Worm (Caenorhabditis elegans): Measurements from ENCODE around the gene T25B9.2.
"Not testable (repeated sequence)": the region's sequence is repeated elsewhere in the genome, so short reads cannot be mapped to it uniquely, and the experiment has no call there.

Gene T25B9.2

DNA sequence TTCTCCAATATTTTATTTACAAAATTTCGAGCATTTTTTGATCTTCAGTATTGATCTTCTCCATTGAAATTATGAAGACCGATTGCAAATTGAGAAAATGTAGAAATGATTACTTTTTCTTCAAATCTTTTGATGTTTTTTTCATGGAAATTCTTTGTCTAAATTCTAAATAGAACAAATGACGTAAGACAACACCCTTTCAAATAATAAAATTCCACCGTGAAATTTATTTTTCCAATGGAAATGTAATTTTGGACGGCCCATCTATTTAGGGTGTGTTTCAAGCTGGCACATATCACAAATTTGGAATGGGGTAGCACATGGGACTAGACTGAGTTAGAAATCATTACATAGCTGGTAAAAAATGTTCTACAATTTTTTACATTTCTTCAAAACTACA is at the start of gene T25B9.2:
TSS of gene T25B9.2 (minus strand) at position 101 of the 400 bp plus-strand sequence.
- TF ChIP-seq ref-1 (GFP tag; conservative IDR thresholded peaks at IDR 0.05); tab-1 (GFP tag; IDR thresholded peaks at IDR 0.05); ztf-23 (GFP tag; IDR thresholded peaks at IDR 0.05): not testable (repeated sequence)

- no peak for TF ChIP-seq ztf-29 (GFP tag; IDR thresholded peaks at IDR 0.05)
- TF ChIP-seq cog-1 (tag; optimal IDR thresholded peaks at IDR 0.05) = no peak
- no peak for TF ChIP-seq klf-2 (GFP tag; conservative IDR thresholded peaks at IDR 0.05)
- no peak for TF ChIP-seq ztf-23 (GFP tag; IDR thresholded peaks at IDR 0.05)
- TF ChIP-seq ref-1 (GFP tag; conservative IDR thresholded peaks at IDR 0.05) = no peak
- no peak for TF ChIP-seq T22C8.4 (GFP tag; IDR thresholded peaks at IDR 0.05)
- no peak for TF ChIP-seq med-1 (GFP tag; optimal IDR thresholded peaks at IDR 0.05; ENCODE audit: insufficient read depth)
- no peak for TF ChIP-seq tab-1 (GFP tag; IDR thresholded peaks at IDR 0.05)
- no peak for TF ChIP-seq flt-1 (GFP tag; IDR thresholded peaks at IDR 0.05)
Measured at ce11 chrIV:10799354-10799753, 47.7 kb upstream of the T25B9.2 start, which contains the start of gene zipt-2.1. zipt-2.1 (plus strand) TSS chrIV:10799654.

- TF ChIP-seq tab-1 (GFP tag; IDR thresholded peaks at IDR 0.05) (no peak), med-1 (GFP tag; optimal IDR thresholded peaks at IDR 0.05; ENCODE audit: insufficient read depth) (no peak), cog-1 (tag; optimal IDR thresholded peaks at IDR 0.05) (no peak), ztf-23 (GFP tag; IDR thresholded peaks at IDR 0.05) (no peak), ref-1 (GFP tag; conservative IDR thresholded peaks at IDR 0.05) (no peak), ztf-29 (GFP tag; IDR thresholded peaks at IDR 0.05) (no peak), flt-1 (GFP tag; IDR thresholded peaks at IDR 0.05) (no peak), T22C8.4 (GFP tag; IDR thresholded peaks at IDR 0.05) (no peak), klf-2 (GFP tag; conservative IDR thresholded peaks at IDR 0.05) (no peak)
Measured at ce11 chrIV:10798604-10799003, 47.0 kb upstream of the T25B9.2 start.

- TF ChIP-seq tab-1 (GFP tag; IDR thresholded peaks at IDR 0.05) (no peak), ztf-23 (GFP tag; IDR thresholded peaks at IDR 0.05) (no peak)
Measured at ce11 chrIV:10796707-10797106, 45.1 kb upstream of the T25B9.2 start.

ce11 chrIV:10795678-10796077 is 44.0 kb upstream of the T25B9.2 start:
- TF ChIP-seq ztf-29 (GFP tag; IDR thresholded peaks at IDR 0.05) = no peak
- TF ChIP-seq ref-1 (GFP tag; conservative IDR thresholded peaks at IDR 0.05) = no peak
- no peak for TF ChIP-seq ztf-23 (GFP tag; IDR thresholded peaks at IDR 0.05)
- TF ChIP-seq klf-2 (GFP tag; conservative IDR thresholded peaks at IDR 0.05) = no peak

- TF ChIP-seq ztf-23 (GFP tag; IDR thresholded peaks at IDR 0.05) (no peak), tab-1 (GFP tag; IDR thresholded peaks at IDR 0.05) (no peak), ref-1 (GFP tag; conservative IDR thresholded peaks at IDR 0.05) (no peak), T22C8.4 (GFP tag; IDR thresholded peaks at IDR 0.05) (no peak), cog-1 (tag; optimal IDR thresholded peaks at IDR 0.05) (no peak), flt-1 (GFP tag; IDR thresholded peaks at IDR 0.05) (no peak), ztf-29 (GFP tag; IDR thresholded peaks at IDR 0.05) (no peak), klf-2 (GFP tag; conservative IDR thresholded peaks at IDR 0.05) (no peak), med-1 (GFP tag; optimal IDR thresholded peaks at IDR 0.05; ENCODE audit: insufficient read depth) (no peak)
Measured at ce11 chrIV:10790353-10790752, 38.7 kb upstream of the T25B9.2 start, which contains the start of gene pept-2. pept-2 (plus strand) TSS chrIV:10790653.

- TF ChIP-seq ztf-23 (GFP tag; IDR thresholded peaks at IDR 0.05) (no peak), ref-1 (GFP tag; conservative IDR thresholded peaks at IDR 0.05) (no peak), flt-1 (GFP tag; IDR thresholded peaks at IDR 0.05) (no peak), T22C8.4 (GFP tag; IDR thresholded peaks at IDR 0.05) (no peak), cog-1 (tag; optimal IDR thresholded peaks at IDR 0.05) (no peak), ztf-29 (GFP tag; IDR thresholded peaks at IDR 0.05) (no peak), med-1 (GFP tag; optimal IDR thresholded peaks at IDR 0.05; ENCODE audit: insufficient read depth) (no peak), klf-2 (GFP tag; conservative IDR thresholded peaks at IDR 0.05) (no peak), tab-1 (GFP tag; IDR thresholded peaks at IDR 0.05) (no peak)
Measured at ce11 chrIV:10786731-10787130, 35.1 kb upstream of the T25B9.2 start, which contains the start of gene srd-7. srd-7 (minus strand) TSS chrIV:10786831.

DNA sequence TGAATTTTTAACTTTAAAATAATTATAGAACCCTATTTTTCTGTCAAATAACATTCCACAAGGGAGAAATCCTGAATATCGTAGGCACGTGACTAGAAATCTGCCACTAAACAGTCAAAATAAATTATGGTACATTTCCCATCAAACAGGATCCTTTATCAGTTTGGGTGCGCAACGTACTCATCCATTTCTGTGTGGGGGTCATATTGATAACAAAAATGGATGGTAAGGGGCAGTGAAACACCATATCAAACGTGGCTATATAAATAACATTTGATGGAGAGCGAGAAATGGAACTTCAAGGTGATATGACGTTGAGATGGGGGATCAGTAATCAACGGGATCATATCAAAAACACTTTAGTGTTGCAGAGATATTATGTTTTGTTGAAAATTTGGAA is 32.4 kb upstream of the T25B9.2 start:
- TF ChIP-seq ztf-23 (GFP tag; IDR thresholded peaks at IDR 0.05) (no peak), T22C8.4 (GFP tag; IDR thresholded peaks at IDR 0.05) (no peak), tab-1 (GFP tag; IDR thresholded peaks at IDR 0.05) (no peak), flt-1 (GFP tag; IDR thresholded peaks at IDR 0.05) (no peak), ztf-29 (GFP tag; IDR thresholded peaks at IDR 0.05) (no peak), cog-1 (tag; optimal IDR thresholded peaks at IDR 0.05) (no peak), klf-2 (GFP tag; conservative IDR thresholded peaks at IDR 0.05) (no peak), med-1 (GFP tag; optimal IDR thresholded peaks at IDR 0.05; ENCODE audit: insufficient read depth) (no peak), ref-1 (GFP tag; conservative IDR thresholded peaks at IDR 0.05) (no peak)

- no peak for TF ChIP-seq ref-1 (GFP tag; conservative IDR thresholded peaks at IDR 0.05)
- TF ChIP-seq tab-1 (GFP tag; IDR thresholded peaks at IDR 0.05) = no peak
- no peak for TF ChIP-seq flt-1 (GFP tag; IDR thresholded peaks at IDR 0.05)
- TF ChIP-seq T22C8.4 (GFP tag; IDR thresholded peaks at IDR 0.05) = no peak
- TF ChIP-seq ztf-29 (GFP tag; IDR thresholded peaks at IDR 0.05) = no peak
- no peak for TF ChIP-seq med-1 (GFP tag; optimal IDR thresholded peaks at IDR 0.05; ENCODE audit: insufficient read depth)
- no peak for TF ChIP-seq klf-2 (GFP tag; conservative IDR thresholded peaks at IDR 0.05)
Measured at ce11 chrIV:10782014-10782413, 30.4 kb upstream of the T25B9.2 start.

ce11 chrIV:10781346-10781745 is 29.7 kb upstream of the T25B9.2 start:
- no peak for TF ChIP-seq ztf-23 (GFP tag; IDR thresholded peaks at IDR 0.05)
- no peak for TF ChIP-seq tab-1 (GFP tag; IDR thresholded peaks at IDR 0.05)
- TF ChIP-seq klf-2 (GFP tag; conservative IDR thresholded peaks at IDR 0.05) = no peak
- TF ChIP-seq med-1 (GFP tag; optimal IDR thresholded peaks at IDR 0.05; ENCODE audit: insufficient read depth) = no peak
- no peak for TF ChIP-seq ztf-29 (GFP tag; IDR thresholded peaks at IDR 0.05)
- TF ChIP-seq T22C8.4 (GFP tag; IDR thresholded peaks at IDR 0.05) = no peak

DNA sequence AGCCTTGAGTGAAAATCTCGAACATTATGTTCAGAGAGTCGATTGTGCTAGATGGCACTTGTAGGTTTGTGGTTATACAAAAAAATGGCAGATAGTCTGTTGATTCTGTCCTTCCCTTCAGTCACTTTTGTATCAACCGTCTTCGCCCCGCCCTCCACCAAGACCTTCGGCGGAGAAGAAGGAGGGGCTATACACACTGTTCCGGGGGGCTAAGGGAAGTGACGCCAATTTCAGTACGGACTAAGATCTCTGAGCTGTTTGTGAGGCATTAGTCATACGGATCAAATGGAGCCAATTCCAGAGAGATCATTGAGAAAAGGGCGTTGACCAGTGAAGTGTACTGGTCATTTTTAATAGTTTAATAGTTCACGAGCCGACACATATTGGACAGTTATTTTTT is 28.9 kb upstream of the T25B9.2 start, which contains the start of gene swt-3:
TSS of gene swt-3 (minus strand) at position 101 of the 400 bp plus-strand sequence.
- no peak for TF ChIP-seq ztf-23 (GFP tag; IDR thresholded peaks at IDR 0.05)
- TF ChIP-seq med-1 (GFP tag; optimal IDR thresholded peaks at IDR 0.05; ENCODE audit: insufficient read depth) = no peak
- TF ChIP-seq T22C8.4 (GFP tag; IDR thresholded peaks at IDR 0.05) = no peak
- no peak for TF ChIP-seq flt-1 (GFP tag; IDR thresholded peaks at IDR 0.05)
- no peak for TF ChIP-seq cog-1 (tag; optimal IDR thresholded peaks at IDR 0.05)
- no peak for TF ChIP-seq ref-1 (GFP tag; conservative IDR thresholded peaks at IDR 0.05)
- TF ChIP-seq tab-1 (GFP tag; IDR thresholded peaks at IDR 0.05) = no peak
